Fruit fly (Drosophila melanogaster): ENCODE data around the gene CG13712.

CG13712 gene

dm6 chr3L:4700091-4700490, 9.6 kb downstream of the CG13712 start (continued):
- TF ChIP-seq CG4360 (GFP tag; IDR thresholded peaks at IDR 0.05) (no peak), MTF-1 (GFP tag; optimal IDR thresholded peaks at IDR 0.05; ENCODE audit: borderline replicate concordance) (no peak), Adf1 (GFP tag; IDR thresholded peaks at IDR 0.05) (no peak), CG16813 (GFP tag; IDR thresholded peaks at IDR 0.05; ENCODE audit: partially characterized antibody) (no peak), CG11504 (tag; optimal IDR thresholded peaks at IDR 0.05) (peak; percentile 36), HmgD (GFP tag; optimal IDR thresholded peaks at IDR 0.05) (no peak), CG34376 (GFP tag; optimal IDR thresholded peaks at IDR 0.05) (no peak), z (GFP tag; IDR thresholded peaks at IDR 0.05) (no peak), pum (GFP tag; optimal IDR thresholded peaks at IDR 0.05) (no peak), lbe (GFP tag; optimal IDR thresholded peaks at IDR 0.05) (no peak), Deaf1 (tag; optimal IDR thresholded peaks at IDR 0.05) (no peak), fd3F (GFP tag; optimal IDR thresholded peaks at IDR 0.05) (no peak), Asciz (GFP tag; optimal IDR thresholded peaks at IDR 0.05) (no peak), Myb (GFP tag; optimal IDR thresholded peaks at IDR 0.05) (no peak), Hey (tag; optimal IDR thresholded peaks at IDR 0.05) (no peak), lmd (GFP tag; IDR thresholded peaks at IDR 0.05) (peak; percentile 33), row (GFP tag; IDR thresholded peaks at IDR 0.05) (peak; percentile 33; the same call in 1 of the 3 replicates), sd (tag; optimal IDR thresholded peaks at IDR 0.05) (no peak), fd64A (GFP tag; optimal IDR thresholded peaks at IDR 0.05) (no peak), CG17568 (GFP tag; optimal IDR thresholded peaks at IDR 0.05) (no peak), CG11560 (tag; IDR thresholded peaks at IDR 0.05) (no peak), CG7987 (GFP tag; optimal IDR thresholded peaks at IDR 0.05) (no peak), CG7372 (GFP tag; IDR thresholded peaks at IDR 0.05) (no peak), CG6689 (GFP tag; IDR thresholded peaks at IDR 0.05) (peak; percentile 35; the same call in 1 of the 2 replicates), Blimp-1 (GFP tag; optimal IDR thresholded peaks at IDR 0.05) (no peak), D19A (tag; optimal IDR thresholded peaks at IDR 0.05) (no peak), Hand (GFP tag; optimal IDR thresholded peaks at IDR 0.05) (no peak), exex (tag; optimal IDR thresholded peaks at IDR 0.05) (no peak), slou (GFP tag; optimal IDR thresholded peaks at IDR 0.05) (no peak), jumu (GFP tag; optimal IDR thresholded peaks at IDR 0.05) (no peak), Six4 (GFP tag; optimal IDR thresholded peaks at IDR 0.05) (no peak), CG8478 (optimal IDR thresholded peaks at IDR 0.05) (no peak), NK7.1 (GFP tag; optimal IDR thresholded peaks at IDR 0.05) (no peak), CG7963 (GFP tag; IDR thresholded peaks at IDR 0.05; ENCODE audit: partially characterized antibody) (no peak), nerfin-1 (tag; optimal IDR thresholded peaks at IDR 0.05) (no peak), CG4404 (GFP tag; IDR thresholded peaks at IDR 0.05) (no peak), psq (GFP tag; optimal IDR thresholded peaks at IDR 0.05) (no peak), crol (GFP tag; IDR thresholded peaks at IDR 0.05) (peak; percentile 60), CG34422 (GFP tag; IDR thresholded peaks at IDR 0.05) (no peak), CG1024 (GFP tag; IDR thresholded peaks at IDR 0.05) (no peak), slbo (GFP tag; IDR thresholded peaks at IDR 0.05) (0 out of 2 replicates have a peak, but pooled peaks have one; percentile 13), so (GFP tag; IDR thresholded peaks at IDR 0.05) (no peak), cg (GFP tag; optimal IDR thresholded peaks at IDR 0.05) (no peak), fd96Cb (tag; optimal IDR thresholded peaks at IDR 0.05) (no peak), CG32772 (GFP tag; IDR thresholded peaks at IDR 0.05) (no peak), sens (GFP tag) (peak; percentile 57), MBD-R2 (GFP tag; IDR thresholded peaks at IDR 0.05) (no peak), ssp (GFP tag; IDR thresholded peaks at IDR 0.05) (0 out of 2 replicates have a peak, but pooled peaks have one; percentile 10), wek (GFP tag; optimal IDR thresholded peaks at IDR 0.05) (no peak), ato (GFP tag; IDR thresholded peaks at IDR 0.05; ENCODE audit: partially characterized antibody) (no peak), CG13296 (GFP tag; optimal IDR thresholded peaks at IDR 0.05) (no peak), Dek (tag; optimal IDR thresholded peaks at IDR 0.05) (no peak)

Measured in whole organism, embryonic.